Worm (Caenorhabditis elegans): ENCODE measurements around the gene F57H12.6.

DNA sequence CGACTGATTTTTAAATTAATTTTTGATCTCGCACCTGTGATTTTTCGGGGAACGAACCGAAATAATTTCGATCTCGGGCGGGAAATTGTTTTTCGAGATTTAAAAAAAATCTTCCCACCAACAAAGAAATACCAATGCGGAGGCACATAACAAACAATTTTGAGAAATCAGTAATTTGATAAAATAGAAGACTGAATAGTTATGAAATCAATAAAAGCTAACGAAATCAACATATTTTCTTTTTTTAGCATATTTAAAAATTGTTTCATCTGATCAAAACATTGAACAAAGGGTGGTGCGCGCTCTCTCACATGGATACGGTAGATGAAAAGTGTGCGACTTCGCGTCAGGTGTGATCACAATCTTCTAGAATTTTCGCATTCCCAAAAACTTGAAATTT, 18.0 kb downstream of the F57H12.6 start:
- TF ChIP-seq zag-1 (tag; optimal IDR thresholded peaks at IDR 0.05) (no peak), lin-39 (tag; optimal IDR thresholded peaks at IDR 0.05) (no peak), unc-62 (GFP tag; optimal IDR thresholded peaks at IDR 0.05) (no peak), mdl-1 (tag; optimal IDR thresholded peaks at IDR 0.05) (no peak)

All from whole organism, L2 larva.